Fruit fly (Drosophila melanogaster): ENCODE results near the gene Arr2.

The Arr2 gene

dm6 chr3L:8697862-8698261 is 49.1 kb upstream of the Arr2 start (continued):
- TF ChIP-seq trh (GFP tag; optimal IDR thresholded peaks at IDR 0.05) (no peak), pros (GFP tag; optimal IDR thresholded peaks at IDR 0.05) (no peak), so (GFP tag; IDR thresholded peaks at IDR 0.05) (0 out of 3 replicates have a peak, but pooled peaks have one; percentile 35), CG6654 (GFP tag; optimal IDR thresholded peaks at IDR 0.05) (no peak), Mad (GFP tag; optimal IDR thresholded peaks at IDR 0.05) (no peak), seq (GFP tag; IDR thresholded peaks at IDR 0.05) (0 out of 2 replicates have a peak, but pooled peaks have one; percentile 39), CG13424 (tag; optimal IDR thresholded peaks at IDR 0.05) (no peak), otp (GFP tag; IDR thresholded peaks at IDR 0.05) (no peak), disco-r (GFP tag; optimal IDR thresholded peaks at IDR 0.05) (no peak), az2 (GFP tag; optimal IDR thresholded peaks at IDR 0.05) (no peak), cg (GFP tag; optimal IDR thresholded peaks at IDR 0.05) (no peak), CG15011 (GFP tag; optimal IDR thresholded peaks at IDR 0.05) (no peak), Sry-β (GFP tag; optimal IDR thresholded peaks at IDR 0.05) (no peak), CG6813 (GFP tag; optimal IDR thresholded peaks at IDR 0.05) (no peak), Hsf (GFP tag; optimal IDR thresholded peaks at IDR 0.05) (no peak), NK7.1 (GFP tag; optimal IDR thresholded peaks at IDR 0.05) (no peak), repo (GFP tag; optimal IDR thresholded peaks at IDR 0.05) (no peak), toy (GFP tag; IDR thresholded peaks at IDR 0.05) (no peak), Hr78 (GFP tag; optimal IDR thresholded peaks at IDR 0.05) (peak in 1 of 2 experiments; percentile 10), sc (optimal IDR thresholded peaks at IDR 0.05) (no peak), sc (GFP tag; optimal IDR thresholded peaks at IDR 0.05) (no peak), ash1 (GFP tag; optimal IDR thresholded peaks at IDR 0.05) (no peak), CG10147 (GFP tag; optimal IDR thresholded peaks at IDR 0.05) (no peak), CG3281 (GFP tag; optimal IDR thresholded peaks at IDR 0.05) (no peak), vnd (GFP tag; IDR thresholded peaks at IDR 0.05; ENCODE audit: partially characterized antibody) (no peak), CG7839 (tag; optimal IDR thresholded peaks at IDR 0.05) (no peak), fu2 (GFP tag; optimal IDR thresholded peaks at IDR 0.05) (no peak), CG43689 (GFP tag; IDR thresholded peaks at IDR 0.05) (no peak), HLH4C (GFP tag; IDR thresholded peaks at IDR 0.05; ENCODE audit: partially characterized antibody) (no peak), CG9817 (tag; optimal IDR thresholded peaks at IDR 0.05) (no peak), D19A (tag; optimal IDR thresholded peaks at IDR 0.05) (no peak), CG7372 (GFP tag; IDR thresholded peaks at IDR 0.05) (no peak), CG7928 (GFP tag; optimal IDR thresholded peaks at IDR 0.05) (no peak), CG4854 (GFP tag; optimal IDR thresholded peaks at IDR 0.05) (no peak), danr (GFP tag; IDR thresholded peaks at IDR 0.05) (no peak), tin (GFP tag; optimal IDR thresholded peaks at IDR 0.05) (no peak), CG13624 (GFP tag; optimal IDR thresholded peaks at IDR 0.05) (no peak), nom (GFP tag; optimal IDR thresholded peaks at IDR 0.05) (peak; percentile 93), CG11560 (tag; IDR thresholded peaks at IDR 0.05) (no peak), CG4328 (GFP tag; optimal IDR thresholded peaks at IDR 0.05) (no peak), CG4730 (GFP tag; IDR thresholded peaks at IDR 0.05) (no peak), Mrtf (GFP tag; IDR thresholded peaks at IDR 0.05) (no peak), Hr51 (GFP tag; optimal IDR thresholded peaks at IDR 0.05) (no peak), CG30431 (GFP tag; optimal IDR thresholded peaks at IDR 0.05) (no peak), sqz (GFP tag; optimal IDR thresholded peaks at IDR 0.05) (no peak), CG13296 (GFP tag; optimal IDR thresholded peaks at IDR 0.05) (no peak), CG3726 (GFP tag; IDR thresholded peaks at IDR 0.05) (no peak), bcd (GFP tag; optimal IDR thresholded peaks at IDR 0.05) (no peak), CG6791 (GFP tag; IDR thresholded peaks at IDR 0.05; ENCODE audit: partially characterized antibody) (no peak), ERR (GFP tag; optimal IDR thresholded peaks at IDR 0.05) (no peak), Sox102F (GFP tag; optimal IDR thresholded peaks at IDR 0.05) (no peak), aop (GFP tag; IDR thresholded peaks at IDR 0.05) (no peak)

Measured in whole organism, embryonic.